Worm (Caenorhabditis elegans) whole organism, early embryonic: ENCODE data around the gene ral-1.

ENCODE experiments used
- B0310.2 ChIP-seq: sonication (generic microtip); optimal IDR thresholded peaks from 2 replicates; lab custom pipeline; 2016; ENCODE audit warnings: mild to moderate bottlenecking, missing genetic modification characterization, missing compliant biosample characterization
- F13C5.2 ChIP-seq: sonication (generic microtip); optimal IDR thresholded peaks from 2 replicates; lab custom pipeline; 2017; ENCODE audit warnings: mild to moderate bottlenecking, missing genetic modification characterization, inconsistent platforms, missing compliant biosample characterization
- aly-1 ChIP-seq: sonication (generic microtip); optimal IDR thresholded peaks from 2 replicates; lab custom pipeline; 2016; ENCODE audit warnings: missing genetic modification characterization, missing compliant biosample characterization
- ama-1 ChIP-seq: fragments of 150-350 bp; optimal IDR thresholded peaks from 2 replicates; lab custom pipeline; 2014
- flt-1 ChIP-seq: fragments of 200-800 bp; sonication (Bioruptor generic); IDR thresholded peaks from 2 replicates; pipeline ENCODE4 v1.3.6; 2022; ENCODE audit warnings: missing genetic modification characterization, missing compliant biosample characterization
- hnd-1 ChIP-seq: sonication (generic microtip); optimal IDR thresholded peaks from 2 replicates; lab custom pipeline; 2016; ENCODE audit warnings: missing genetic modification characterization, missing compliant biosample characterization
- scrt-1 ChIP-seq: fragments of 200-800 bp; sonication (Bioruptor generic); IDR thresholded peaks from 2 replicates; pipeline ENCODE4 v1.3.6; 2022; ENCODE audit warnings: missing genetic modification characterization, missing compliant biosample characterization
- sea-1 ChIP-seq: fragments of 200-800 bp; sonication (Bioruptor generic); conservative IDR thresholded peaks from 2 replicates; pipeline ENCODE4 v1.3.6; 2022; ENCODE audit warnings: missing genetic modification characterization, missing compliant biosample characterization
- tbx-11 ChIP-seq: fragments of 200-800 bp; sonication (Bioruptor generic); IDR thresholded peaks from 2 replicates; pipeline ENCODE4 v1.3.6; 2022; ENCODE audit warnings: missing genetic modification characterization, missing compliant biosample characterization
- tbx-37 ChIP-seq: fragments of 200-800 bp; sonication (Bioruptor generic); conservative IDR thresholded peaks from 2 replicates; pipeline ENCODE4 v1.3.6; 2022; ENCODE audit warnings: missing genetic modification reagents, missing genetic modification characterization, missing compliant biosample characterization

DNA sequence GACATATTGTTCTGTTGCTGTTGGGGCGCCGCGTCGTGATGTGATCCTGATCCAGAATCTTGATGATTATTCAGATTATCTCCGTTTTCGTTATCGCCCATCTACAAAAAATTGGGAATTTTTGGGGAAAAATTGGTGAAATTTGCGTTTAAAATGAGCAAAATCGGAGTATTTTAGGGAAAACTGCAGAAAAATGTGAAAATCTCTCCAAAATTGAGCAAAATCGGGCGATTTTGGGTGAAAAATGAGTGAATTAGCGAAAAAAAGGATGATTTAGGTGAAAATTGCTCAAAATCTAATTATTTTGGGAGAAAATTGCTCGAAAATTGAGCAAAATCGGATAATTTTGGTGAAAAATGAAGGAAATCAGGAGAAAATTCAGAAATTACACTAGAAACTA is 10.0 kb downstream of the ral-1 start, which contains the start of gene Y53G8AR.9:
- no peak for TF ChIP-seq ama-1 (lab: Kevin White, UChicago)
- TF ChIP-seq flt-1 = no peak
- TF ChIP-seq sea-1 (GFP tag; lab: Robert Waterston, UW) = no peak
- TF ChIP-seq tbx-11 (GFP tag; lab: Robert Waterston, UW) = no peak
- no peak for TF ChIP-seq B0310.2 (tag; lab: Kevin White, UChicago)
- TF ChIP-seq hnd-1 (tag; lab: Kevin White, UChicago) = no peak
- TF ChIP-seq F13C5.2 (tag; lab: Kevin White, UChicago) = no peak
- no peak for TF ChIP-seq aly-1 (tag; lab: Kevin White, UChicago)
- TF ChIP-seq tbx-37 (GFP tag; lab: Robert Waterston, UW) = no peak
- no peak for TF ChIP-seq scrt-1
